Worm (Caenorhabditis elegans) whole organism, L1 larva: ENCODE measurements around the gene ZK1290.1.

Source experiments
- C04F5.9 ChIP-seq: sonication (generic microtip); optimal IDR thresholded peaks from 2 replicates; lab custom pipeline; 2016; ENCODE audit warnings: missing genetic modification characterization, missing compliant biosample characterization
- aha-1 ChIP-seq: fragments of 150-350 bp; optimal IDR thresholded peaks from 2 replicates; lab custom pipeline; 2014; ENCODE audit warnings: missing biosample characterization, missing genetic modification characterization
- alr-1 ChIP-seq: fragments of 200-800 bp; sonication (Bioruptor generic); optimal IDR thresholded peaks from 2 replicates; lab custom pipeline; 2018; ENCODE audit warnings: borderline replicate concordance, mild to moderate bottlenecking, missing genetic modification characterization, missing compliant biosample characterization
- aly-2 ChIP-seq: fragments of 150-350 bp; optimal IDR thresholded peaks from 2 replicates; lab custom pipeline; 2014; ENCODE audit warnings: missing biosample characterization, missing genetic modification characterization
- blmp-1 ChIP-seq: fragments of 150-350 bp; optimal IDR thresholded peaks from 2 replicates; lab custom pipeline; 2014; ENCODE audit warnings: missing biosample characterization, missing genetic modification characterization
- ceh-82 ChIP-seq, 3 experiments: fragments of 150-350 bp in 1 of 3; sonication (generic microtip) in 2 of 3; optimal IDR thresholded peaks; 2 replicates each; lab custom pipeline; 2014 to 2017; ENCODE audit warnings: missing biosample characterization in 3 of 3, missing genetic modification characterization in 3 of 3
- efl-3 ChIP-seq: fragments of 200-800 bp; sonication (Bioruptor generic); optimal IDR thresholded peaks from 2 replicates; lab custom pipeline; 2018; ENCODE audit warnings: mild to moderate bottlenecking, missing genetic modification characterization, missing compliant biosample characterization
- egl-13 ChIP-seq: sonication (generic microtip); optimal IDR thresholded peaks from 2 replicates; lab custom pipeline; 2016; ENCODE audit warnings: missing genotype, missing genetic modification reagents, missing genetic modification characterization, missing compliant biosample characterization
- fkh-4 ChIP-seq: sonication (generic microtip); optimal IDR thresholded peaks from 2 replicates; lab custom pipeline; 2016; ENCODE audit warnings: missing compliant biosample characterization, missing genetic modification characterization, borderline replicate concordance
- fkh-8 ChIP-seq: sonication (generic microtip); optimal IDR thresholded peaks from 2 replicates; lab custom pipeline; 2016; ENCODE audit warnings: mild to moderate bottlenecking, missing genetic modification characterization, missing compliant biosample characterization
- jun-1 ChIP-seq: fragments of 150-350 bp; optimal IDR thresholded peaks from 2 replicates; lab custom pipeline; 2014; ENCODE audit warnings: missing biosample characterization, missing genetic modification reagents, missing genetic modification characterization
- lin-13 ChIP-seq: fragments of 150-350 bp; optimal IDR thresholded peaks from 2 replicates; lab custom pipeline; 2014; ENCODE audit warnings: missing biosample characterization, missing genetic modification reagents, missing genetic modification characterization
- lin-14 ChIP-seq: fragments of 200-800 bp; sonication (Bioruptor generic); optimal IDR thresholded peaks from 2 replicates; lab custom pipeline; 2018; ENCODE audit warnings: mild to moderate bottlenecking, missing genetic modification characterization, moderate library complexity, missing compliant biosample characterization
- lin-15B ChIP-seq: fragments of 150-350 bp; sonication (generic microtip); optimal IDR thresholded peaks from 3 replicates; lab custom pipeline; 2014; ENCODE audit warnings: missing biosample characterization, missing genetic modification characterization
- mab-9 ChIP-seq: fragments of 200-800 bp; sonication (Bioruptor generic); IDR thresholded peaks from 2 replicates; pipeline ENCODE4 v1.3.6; 2022; ENCODE audit warnings: missing genetic modification reagents, missing genetic modification characterization, missing compliant biosample characterization
- mdl-1 ChIP-seq, 2 experiments: fragments of 150-350 bp; optimal IDR thresholded peaks; 2 replicates each; lab custom pipeline; 2014 to 2017; ENCODE audit warnings: missing biosample characterization in 2 of 2, missing genetic modification characterization in 2 of 2, inconsistent platforms in 1 of 2
- nhr-19 ChIP-seq: fragments of 200-800 bp; sonication (Bioruptor generic); conservative IDR thresholded peaks from 2 replicates; pipeline ENCODE4 v1.3.6; 2022; ENCODE audit warnings: missing genetic modification characterization, missing compliant biosample characterization
- nhr-47 ChIP-seq: sonication (generic microtip); optimal IDR thresholded peaks from 2 replicates; lab custom pipeline; 2016; ENCODE audit warnings: mild to moderate bottlenecking, missing genetic modification characterization, moderate library complexity, missing compliant biosample characterization
- nhr-71 ChIP-seq: sonication (generic microtip); optimal IDR thresholded peaks from 2 replicates; lab custom pipeline; 2016; ENCODE audit warnings: mild to moderate bottlenecking, missing genetic modification characterization, moderate library complexity, missing compliant biosample characterization
- pag-3 ChIP-seq: sonication (generic microtip); optimal IDR thresholded peaks from 2 replicates; lab custom pipeline; 2017; ENCODE audit warnings: missing genetic modification characterization, mild to moderate bottlenecking, missing compliant biosample characterization, antibody characterized with exemption, borderline replicate concordance; ENCODE audit not compliant: insufficient read depth
- rnt-1 ChIP-seq: sonication (generic microtip); optimal IDR thresholded peaks from 2 replicates; lab custom pipeline; 2016; ENCODE audit warnings: mild to moderate bottlenecking, missing genetic modification characterization, moderate library complexity, missing compliant biosample characterization
- snu-23 ChIP-seq: sonication (generic microtip); optimal IDR thresholded peaks from 2 replicates; lab custom pipeline; 2016; ENCODE audit warnings: missing genetic modification characterization, missing compliant biosample characterization
- sptf-1 ChIP-seq: fragments of 150-350 bp; optimal IDR thresholded peaks from 2 replicates; lab custom pipeline; 2014; ENCODE audit warnings: missing biosample characterization, missing genetic modification characterization
- tlp-1 ChIP-seq: fragments of 150-350 bp; optimal IDR thresholded peaks from 2 replicates; lab custom pipeline; 2014; ENCODE audit warnings: missing biosample characterization, missing genetic modification characterization
- unc-130 ChIP-seq: fragments of 150-350 bp; optimal IDR thresholded peaks from 2 replicates; lab custom pipeline; 2017; ENCODE audit warnings: missing biosample characterization, missing genetic modification characterization, inconsistent platforms
- unc-62 ChIP-seq: fragments of 150-350 bp; optimal IDR thresholded peaks from 2 replicates; lab custom pipeline; 2014; ENCODE audit warnings: missing biosample characterization, missing genetic modification reagents, missing genetic modification characterization
- unc-98 ChIP-seq: fragments of 200-800 bp; sonication (Bioruptor generic); IDR thresholded peaks from 2 replicates; pipeline ENCODE4 v1.3.6; 2022; ENCODE audit warnings: missing genetic modification characterization, missing compliant biosample characterization
- xbp-1 ChIP-seq: sonication (generic microtip); optimal IDR thresholded peaks from 2 replicates; lab custom pipeline; 2016; ENCODE audit warnings: missing genetic modification characterization, missing compliant biosample characterization
- zag-1 ChIP-seq: fragments of 150-350 bp; optimal IDR thresholded peaks from 2 replicates; lab custom pipeline; 2014; ENCODE audit warnings: missing biosample characterization, missing genetic modification characterization

Gene ZK1290.1

DNA sequence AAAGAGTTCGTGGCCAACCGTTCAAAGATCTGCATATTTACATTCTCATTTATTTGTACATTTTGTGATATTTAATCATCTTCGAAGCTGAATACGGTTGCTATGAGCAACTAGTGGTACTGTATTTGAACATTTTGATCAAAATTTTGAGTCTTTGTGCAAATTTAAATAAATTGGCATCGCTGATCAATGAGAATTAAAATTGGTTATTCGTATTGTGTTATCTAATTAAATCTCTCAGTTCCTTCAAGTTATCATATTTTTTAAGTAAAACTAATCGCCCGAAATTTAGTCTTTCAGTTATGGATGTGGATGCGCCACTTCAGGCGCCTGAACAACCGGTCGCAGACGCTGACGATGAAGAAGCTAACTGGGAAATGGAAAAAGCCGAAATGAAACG lies 37.8 kb downstream of the ZK1290.1 start, which contains the start of gene npp-21:
npp-21 (plus strand) TSS at position 301 of the 400 bp plus-strand sequence.
- TF ChIP-seq unc-130 (tag; lab: Kevin White, UChicago) (no peak), fkh-8 (tag; lab: Kevin White, UChicago) (no peak), lin-15B (no peak), unc-98 (no peak), tlp-1 (no peak), mab-9 (no peak), jun-1 (tag; lab: Kevin White, UChicago) (no peak), xbp-1 (tag; lab: Kevin White, UChicago) (no peak), sptf-1 (no peak), efl-3 (GFP tag; lab: Kevin White, UChicago) (no peak), mdl-1 (tag; optimal IDR thresholded peaks at IDR 0.05; lab: Kevin White, UChicago) (no peak), nhr-71 (tag; lab: Kevin White, UChicago) (no peak), unc-62 (GFP tag; lab: Kevin White, UChicago) (no peak)

ce11 chrII:7605306-7605705 lies 43.7 kb downstream of the ZK1290.1 start, which contains the start of gene osm-8:
Gene osm-8 (minus strand): TSS chrII:7605406.
- TF ChIP-seq alr-1 (tag; lab: Kevin White, UChicago) (no peak), snu-23 (GFP tag; lab: Kevin White, UChicago) (no peak), ceh-82 (tag; optimal IDR thresholded peaks at IDR 0.05; lab: Kevin White, UChicago) (no peak), blmp-1 (tag; lab: Kevin White, UChicago) (peak; percentile 44), nhr-19 (GFP tag; lab: Robert Waterston, UW) (no peak), zag-1 (tag; lab: Kevin White, UChicago) (no peak)

ce11 chrII:7607953-7608352 lies 46.4 kb downstream of the ZK1290.1 start, which contains the start of gene lips-17:
Gene lips-17 (plus strand): TSS chrII:7608253.
- no peak for TF ChIP-seq alr-1 (tag; lab: Kevin White, UChicago)
- no peak for TF ChIP-seq lin-14
- TF ChIP-seq pag-3 (tag; lab: Kevin White, UChicago): no peak
- TF ChIP-seq egl-13 (tag; lab: Kevin White, UChicago): no peak
- no peak for TF ChIP-seq aha-1 (tag; lab: Kevin White, UChicago)
- TF ChIP-seq nhr-47 (tag; lab: Kevin White, UChicago): no peak
- no peak for TF ChIP-seq fkh-4 (tag; lab: Kevin White, UChicago)
- no peak for TF ChIP-seq lin-15B
- no peak for TF ChIP-seq rnt-1 (tag; lab: Kevin White, UChicago)
- no peak for TF ChIP-seq lin-13 (GFP tag; lab: Kevin White, UChicago)
- TF ChIP-seq aly-2 (tag; lab: Kevin White, UChicago): no peak
- no peak for TF ChIP-seq nhr-19 (GFP tag; lab: Robert Waterston, UW)
- TF ChIP-seq unc-62 (GFP tag; lab: Kevin White, UChicago): no peak
- no peak for TF ChIP-seq C04F5.9
